Fruit fly (Drosophila melanogaster): ENCODE results near the gene CG34174.
A peak's percentile ranks its signal among the peaks of the same experiment; 100 is the strongest.

Gene CG34174

dm6 chr2L:2172460-2173121 lies 41.5 kb upstream of the CG34174 start (continued):
- peak in 1 of 2 experiments; percentile 36 for TF ChIP-seq bsh (GFP tag; optimal IDR thresholded peaks at IDR 0.05)
- peak; percentile 8 for TF ChIP-seq CG14710 (tag; optimal IDR thresholded peaks at IDR 0.05)
- TF ChIP-seq eve (GFP tag; optimal IDR thresholded peaks at IDR 0.05): peak in 1 of 2 experiments; percentile 41
- peak; percentile 92 for TF ChIP-seq CG15479 (GFP tag; optimal IDR thresholded peaks at IDR 0.05)
- TF ChIP-seq en (GFP tag; optimal IDR thresholded peaks at IDR 0.05): no peak
- peak; percentile 9 for TF ChIP-seq CG11504 (tag; optimal IDR thresholded peaks at IDR 0.05)
- no peak for TF ChIP-seq CG30431 (GFP tag; optimal IDR thresholded peaks at IDR 0.05)
- TF ChIP-seq kay (GFP tag; optimal IDR thresholded peaks at IDR 0.05): no peak
- TF ChIP-seq CG1792 (GFP tag; optimal IDR thresholded peaks at IDR 0.05): no peak
- TF ChIP-seq CG12391 (tag; optimal IDR thresholded peaks at IDR 0.05): peak; percentile 20
- no peak for TF ChIP-seq wek (GFP tag; optimal IDR thresholded peaks at IDR 0.05)
- TF ChIP-seq fru (optimal IDR thresholded peaks at IDR 0.05): no peak
- no peak for TF ChIP-seq CG2116 (GFP tag; optimal IDR thresholded peaks at IDR 0.05)
- peak; percentile 33; the same call in 1 of the 2 replicates for TF ChIP-seq Ptx1 (GFP tag; IDR thresholded peaks at IDR 0.05)
- peak; percentile 49 for TF ChIP-seq gem (tag; optimal IDR thresholded peaks at IDR 0.05)
- TF ChIP-seq CG10979 (tag; optimal IDR thresholded peaks at IDR 0.05): peak; percentile 37
- TF ChIP-seq CG7556 (GFP tag; optimal IDR thresholded peaks at IDR 0.05): no peak
- no peak for TF ChIP-seq CG32767 (GFP tag; IDR thresholded peaks at IDR 0.05)
- no peak for TF ChIP-seq Fer3 (tag; optimal IDR thresholded peaks at IDR 0.05)
- peak; percentile 4 for TF ChIP-seq kni (GFP tag; optimal IDR thresholded peaks at IDR 0.05)
- no peak for TF ChIP-seq Oli (tag; optimal IDR thresholded peaks at IDR 0.05)
- TF ChIP-seq phol (tag; optimal IDR thresholded peaks at IDR 0.05): peak; percentile 7
- no peak for TF ChIP-seq CG6689 (GFP tag; IDR thresholded peaks at IDR 0.05)
- peak; percentile 4 for TF ChIP-seq CG7839 (tag; optimal IDR thresholded peaks at IDR 0.05)
- peak; percentile 27 for TF ChIP-seq Sox102F (GFP tag; optimal IDR thresholded peaks at IDR 0.05)
- no peak for TF ChIP-seq Lhr (GFP tag; optimal IDR thresholded peaks at IDR 0.05)
- TF ChIP-seq row (GFP tag; IDR thresholded peaks at IDR 0.05): peak; percentile 29; the same call in 2 of the 3 replicates
- TF ChIP-seq CG30403 (GFP tag; optimal IDR thresholded peaks at IDR 0.05): peak; percentile 21
- TF ChIP-seq ci (GFP tag; IDR thresholded peaks at IDR 0.05): 0 out of 3 replicates have a peak, but pooled peaks have one; percentile 8
- peak; percentile 98 for TF ChIP-seq D (optimal IDR thresholded peaks at IDR 0.05)
- TF ChIP-seq D (GFP tag; optimal IDR thresholded peaks at IDR 0.05): no peak
- no peak for TF ChIP-seq CG13287 (GFP tag; IDR thresholded peaks at IDR 0.05; ENCODE audit: partially characterized antibody)
- TF ChIP-seq sens (GFP tag): peak; percentile 75
- TF ChIP-seq CG5953 (GFP tag; IDR thresholded peaks at IDR 0.05): no peak
- no peak for TF ChIP-seq CG9437 (GFP tag; optimal IDR thresholded peaks at IDR 0.05)
- TF ChIP-seq CG2678 (tag; optimal IDR thresholded peaks at IDR 0.05): peak; percentile 12

dm6 chr2L:2173191-2173590 lies 40.9 kb upstream of the CG34174 start:
- 0 out of 4 replicates have a peak, but pooled peaks have one; percentile 54 for TF ChIP-seq chinmo (GFP tag; IDR thresholded peaks at IDR 0.05; ENCODE audit: partially characterized antibody)
- no peak for TF ChIP-seq CG8478 (optimal IDR thresholded peaks at IDR 0.05)
- peak; percentile 78 for TF ChIP-seq crol (GFP tag; IDR thresholded peaks at IDR 0.05)
- TF ChIP-seq CG9437 (GFP tag; optimal IDR thresholded peaks at IDR 0.05): peak; percentile 56

Measured in whole organism, embryonic.